Fruit fly (Drosophila melanogaster): ENCODE data around the gene Ccdc39.
A peak's percentile ranks its signal among the peaks of the same experiment; 100 is the strongest.

Gene Ccdc39

DNA sequence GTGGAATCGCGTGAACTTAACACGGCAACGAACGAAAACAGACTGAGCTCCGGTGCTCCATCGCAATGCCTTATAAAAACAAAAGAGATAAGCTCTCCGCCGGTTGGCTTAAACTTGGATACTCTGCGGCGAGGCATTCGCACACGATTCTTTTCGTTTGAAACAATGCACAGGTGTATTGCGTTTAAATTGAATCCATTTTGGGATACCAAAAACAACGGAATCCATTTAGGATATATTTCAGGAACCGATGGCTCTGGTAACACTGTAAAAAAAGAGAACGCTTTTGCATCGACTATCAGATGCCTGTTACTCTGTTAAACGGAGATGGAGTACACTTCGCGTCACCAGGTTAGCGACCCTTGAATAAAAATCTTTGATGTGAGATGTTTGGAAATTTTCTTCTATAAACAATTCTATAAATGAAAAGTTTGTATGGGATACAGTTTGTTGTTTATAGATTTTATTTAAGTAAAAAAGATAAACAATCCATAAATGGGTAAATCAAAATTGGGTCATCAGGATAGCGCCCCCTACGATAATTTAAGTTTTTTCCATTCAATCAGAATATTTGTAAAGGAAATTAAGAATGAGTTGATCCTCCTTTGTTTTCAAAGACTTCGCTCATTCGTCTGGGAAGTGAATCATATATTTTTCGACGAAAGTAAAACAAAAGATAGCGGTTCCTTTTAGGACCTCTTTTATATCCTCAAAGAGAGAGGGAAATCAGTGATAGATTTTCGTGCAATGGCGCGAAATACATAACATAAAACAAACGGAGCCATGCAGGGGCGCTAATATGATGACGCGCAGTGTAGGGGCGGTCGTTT lies 52.5 kb downstream of the Ccdc39 start, which contains the start of gene Nep2:
Gene Nep2 (minus strand): TSS at position 51 of the 830 bp plus-strand sequence.
- TF ChIP-seq Pif1A (GFP tag; optimal IDR thresholded peaks at IDR 0.05) (peak; percentile 52), CG9948 (tag; optimal IDR thresholded peaks at IDR 0.05) (peak; percentile 48), CG10348 (GFP tag; IDR thresholded peaks at IDR 0.05) (no peak), Pif1B (GFP tag; optimal IDR thresholded peaks at IDR 0.05) (peak; percentile 55), EcR (GFP tag; optimal IDR thresholded peaks at IDR 0.05) (peak; percentile 7), CG32121 (GFP tag; IDR thresholded peaks at IDR 0.05) (no peak), Snoo (tag; optimal IDR thresholded peaks at IDR 0.05) (peak; percentile 20), CG8301 (tag; optimal IDR thresholded peaks at IDR 0.05) (peak; percentile 53), CG17806 (tag; optimal IDR thresholded peaks at IDR 0.05) (peak; percentile 28), CG14655 (GFP tag; optimal IDR thresholded peaks at IDR 0.05) (peak; percentile 79), CG8159 (tag; optimal IDR thresholded peaks at IDR 0.05) (peak; percentile 66), fd96Ca (GFP tag; IDR thresholded peaks at IDR 0.05) (0 out of 3 replicates have a peak, but pooled peaks have one; percentile 16), rn (GFP tag; IDR thresholded peaks at IDR 0.05) (no peak), CG13204 (GFP tag; optimal IDR thresholded peaks at IDR 0.05) (no peak), CG34367 (tag; optimal IDR thresholded peaks at IDR 0.05) (peak; percentile 33), CG4496 (GFP tag; IDR thresholded peaks at IDR 0.05) (peak; percentile 18; the same call in 2 of the 3 replicates), CG15710 (tag; optimal IDR thresholded peaks at IDR 0.05) (peak; percentile 61)
